Fruit fly (Drosophila melanogaster) whole organism, embryonic: ENCODE results near the gene PolA1.
A peak's percentile ranks its signal among the peaks of the same experiment; 100 is the strongest.

Experiments used
- Bgb ChIP-seq: fragments of 200-800 bp; sonication (Bioruptor generic); IDR thresholded peaks from 2 replicates; pipeline ENCODE4 v1.3.6; 2022; ENCODE audit warnings: missing biosample characterization, missing genetic modification characterization; ENCODE audit not compliant: partially characterized antibody
- CG11085 ChIP-seq: fragments of 200-800 bp; sonication (Bioruptor generic); IDR thresholded peaks from 2 replicates; pipeline ENCODE4 v1.3.6; 2022; ENCODE audit warnings: missing biosample characterization, missing genetic modification characterization
- CG12071 ChIP-seq: fragments of 200-800 bp; sonication (Bioruptor generic); optimal IDR thresholded peaks from 3 replicates; lab custom pipeline; 2018; ENCODE audit warnings: missing biosample characterization, mild to moderate bottlenecking, missing genetic modification characterization
- CG12236 ChIP-seq: fragments of 200-800 bp; sonication (Bioruptor generic); optimal IDR thresholded peaks from 2 replicates; lab custom pipeline; 2016; ENCODE audit warnings: missing biosample characterization, missing genetic modification characterization
- CG1233 ChIP-seq: fragments of 200-800 bp; sonication (Bioruptor generic); optimal IDR thresholded peaks from 4 replicates; lab custom pipeline; 2018; ENCODE audit warnings: missing biosample characterization, mild to moderate bottlenecking, missing genetic modification characterization
- CG14667 ChIP-seq: fragments of 200-800 bp; sonication (Bioruptor generic); IDR thresholded peaks from 2 replicates; pipeline ENCODE4 v1.3.6; 2022; ENCODE audit warnings: missing biosample characterization, missing genetic modification characterization
- CG14710 ChIP-seq: fragments of 200-800 bp; sonication (Bioruptor generic); optimal IDR thresholded peaks from 3 replicates; lab custom pipeline; 2019; ENCODE audit warnings: missing biosample characterization, mild to moderate bottlenecking, missing genetic modification characterization, moderate library complexity
- CG15011 ChIP-seq: fragments of 200-800 bp; sonication (Bioruptor generic); optimal IDR thresholded peaks from 3 replicates; lab custom pipeline; 2018; ENCODE audit warnings: missing biosample characterization, mild to moderate bottlenecking, missing genetic modification characterization
- CG1603 ChIP-seq: fragments of 200-800 bp; sonication (Bioruptor generic); optimal IDR thresholded peaks from 2 replicates; lab custom pipeline; 2019; ENCODE audit warnings: missing biosample characterization, mild to moderate bottlenecking, missing genetic modification characterization, moderate library complexity
- CG18011 ChIP-seq: fragments of 200-800 bp; sonication (Bioruptor generic); optimal IDR thresholded peaks from 2 replicates; lab custom pipeline; 2017; ENCODE audit warnings: missing biosample characterization, missing genetic modification characterization, mild to moderate bottlenecking, moderate library complexity, missing genotype
- CG18619 ChIP-seq: fragments of 200-800 bp; sonication (Bioruptor generic); optimal IDR thresholded peaks from 3 replicates; lab custom pipeline; 2017; ENCODE audit warnings: missing biosample characterization, mild to moderate bottlenecking, missing genetic modification characterization
- CG7357 ChIP-seq: fragments of 200-800 bp; sonication (Bioruptor generic); IDR thresholded peaks from 3 replicates; pipeline ENCODE4 v1.3.6; 2022; ENCODE audit warnings: missing biosample characterization, missing genetic modification characterization
- CG7928 ChIP-seq: fragments of 200-800 bp; sonication (Bioruptor generic); optimal IDR thresholded peaks from 2 replicates; lab custom pipeline; 2017; ENCODE audit warnings: missing biosample characterization, mild to moderate bottlenecking, missing genetic modification characterization
- CG8281 ChIP-seq: fragments of 200-800 bp; sonication (Bioruptor generic); optimal IDR thresholded peaks from 2 replicates; lab custom pipeline; 2018; ENCODE audit warnings: missing biosample characterization, mild to moderate bottlenecking, missing genetic modification characterization, moderate library complexity
- Camta ChIP-seq: fragments of 200-800 bp; sonication (Bioruptor generic); optimal IDR thresholded peaks from 2 replicates; lab custom pipeline; 2016; ENCODE audit warnings: missing biosample characterization, missing genetic modification characterization
- Deaf1 ChIP-seq: fragments of 200-800 bp; optimal IDR thresholded peaks from 3 replicates; lab custom pipeline; 2019; ENCODE audit warnings: missing biosample characterization, mild to moderate bottlenecking, missing genetic modification characterization, moderate library complexity
- Gug ChIP-seq: fragments of 200-800 bp; sonication (Bioruptor generic); IDR thresholded peaks from 4 replicates; pipeline ENCODE4 v1.3.6; 2022; ENCODE audit warnings: missing biosample characterization, missing genetic modification characterization
- HmgD ChIP-seq: fragments of 200-800 bp; sonication (Bioruptor generic); optimal IDR thresholded peaks from 3 replicates; lab custom pipeline; 2016; ENCODE audit warnings: missing biosample characterization, missing genetic modification characterization
- NFAT ChIP-seq: fragments of 200-800 bp; sonication (Bioruptor generic); IDR thresholded peaks from 2 replicates; pipeline ENCODE4 v1.3.6; 2022; ENCODE audit warnings: missing biosample characterization, missing genetic modification characterization
- PHDP ChIP-seq: fragments of 200-800 bp; sonication (Bioruptor generic); optimal IDR thresholded peaks from 3 replicates; lab custom pipeline; 2018; ENCODE audit warnings: missing biosample characterization, mild to moderate bottlenecking, missing genetic modification characterization, moderate library complexity
- Ravus ChIP-seq: fragments of 200-800 bp; sonication (Bioruptor generic); IDR thresholded peaks from 2 replicates; pipeline ENCODE4 v1.3.6; 2022; ENCODE audit warnings: missing biosample characterization, missing genetic modification characterization
- Rfx ChIP-seq: fragments of 200-800 bp; sonication (Bioruptor generic); IDR thresholded peaks from 2 replicates; pipeline ENCODE4 v1.3.6; 2022; ENCODE audit warnings: missing biosample characterization, missing genetic modification characterization
- Tbp ChIP-seq: fragments of >200 bp; optimal IDR thresholded peaks from 2 replicates; lab custom pipeline; 2018; ENCODE audit warnings: missing biosample characterization, missing genetic modification characterization
- Vsx1 ChIP-seq: fragments of 200-800 bp; sonication (Bioruptor generic); optimal IDR thresholded peaks from 2 replicates; lab custom pipeline; 2017; ENCODE audit warnings: missing biosample characterization, mild to moderate bottlenecking, missing genetic modification characterization, missing genetic modification reagents
- Xbp1 ChIP-seq: fragments of 200-800 bp; sonication (Bioruptor generic); optimal IDR thresholded peaks from 3 replicates; lab custom pipeline; 2016; ENCODE audit warnings: missing biosample characterization, mild to moderate bottlenecking, missing genetic modification characterization
- ac ChIP-seq: fragments of 200-800 bp; sonication (Bioruptor generic); optimal IDR thresholded peaks from 3 replicates; lab custom pipeline; 2017; ENCODE audit warnings: missing biosample characterization, mild to moderate bottlenecking, missing genetic modification characterization
- ash1 ChIP-seq: fragments of 200-800 bp; sonication (Bioruptor generic); optimal IDR thresholded peaks from 2 replicates; lab custom pipeline; 2018; ENCODE audit warnings: missing biosample characterization, mild to moderate bottlenecking, missing genetic modification characterization
- ci ChIP-seq: fragments of 200-800 bp; sonication (Bioruptor generic); IDR thresholded peaks from 3 replicates; pipeline ENCODE4 v1.3.6; 2022; ENCODE audit warnings: missing biosample characterization, missing genetic modification characterization
- crp ChIP-seq, 2 experiments: fragments of 200-800 bp; sonication (Bioruptor generic); optimal IDR thresholded peaks; 2 replicates in 1 of 2; 3 replicates in 1 of 2; lab custom pipeline; 2017; ENCODE audit warnings: missing biosample characterization in 2 of 2, missing genetic modification characterization in 2 of 2, mild to moderate bottlenecking in 1 of 2, moderate library complexity in 1 of 2
- da ChIP-seq: fragments of 200-800 bp; sonication (Bioruptor generic); optimal IDR thresholded peaks from 2 replicates; lab custom pipeline; 2016; ENCODE audit warnings: missing biosample characterization, missing genetic modification characterization
- dan ChIP-seq: fragments of 200-800 bp; sonication (Bioruptor generic); IDR thresholded peaks from 2 replicates; pipeline ENCODE4 v1.3.6; 2022; ENCODE audit warnings: missing biosample characterization, missing genetic modification characterization
- eyg ChIP-seq: fragments of 200-800 bp; sonication (Bioruptor generic); optimal IDR thresholded peaks from 3 replicates; lab custom pipeline; 2016; ENCODE audit warnings: missing biosample characterization, missing genetic modification characterization
- fd96Cb ChIP-seq: fragments of 200-800 bp; sonication (Bioruptor generic); optimal IDR thresholded peaks from 2 replicates; lab custom pipeline; 2018; ENCODE audit warnings: missing biosample characterization, mild to moderate bottlenecking, missing genetic modification characterization, moderate library complexity
- gem ChIP-seq: fragments of 200-800 bp; sonication (Bioruptor generic); optimal IDR thresholded peaks from 2 replicates; lab custom pipeline; 2019; ENCODE audit warnings: missing biosample characterization, mild to moderate bottlenecking, missing genetic modification characterization, moderate library complexity
- hb ChIP-seq: fragments of 200-800 bp; sonication (Bioruptor generic); IDR thresholded peaks from 3 replicates; pipeline ENCODE4 v1.3.6; 2022; ENCODE audit warnings: missing biosample characterization, missing genetic modification characterization; ENCODE audit not compliant: partially characterized antibody
- ind ChIP-seq: fragments of 200-800 bp; sonication (Bioruptor generic); optimal IDR thresholded peaks from 3 replicates; lab custom pipeline; 2016; ENCODE audit warnings: missing biosample characterization, missing genetic modification characterization
- klu ChIP-seq: fragments of 200-800 bp; sonication (Bioruptor generic); IDR thresholded peaks from 2 replicates; pipeline ENCODE4 v1.3.6; 2022; ENCODE audit warnings: missing biosample characterization, missing genetic modification characterization
- lola ChIP-seq, 3 experiments: fragments of >200 bp in 2 of 3; fragments of 200-800 bp in 1 of 3; sonication (Bioruptor generic) in 1 of 3; optimal IDR thresholded peaks; 2 replicates each; lab custom pipeline; 2017 to 2019; ENCODE audit warnings: missing biosample characterization in 3 of 3, missing genetic modification characterization in 3 of 3, mild to moderate bottlenecking in 1 of 3, moderate library complexity in 1 of 3
- nom ChIP-seq: fragments of 200-800 bp; sonication (Bioruptor generic); optimal IDR thresholded peaks from 2 replicates; lab custom pipeline; 2017; ENCODE audit warnings: missing biosample characterization, missing genetic modification characterization, mild to moderate bottlenecking, moderate library complexity, missing genetic modification reagents
- odd ChIP-seq: fragments of 200-800 bp; sonication (Bioruptor generic); optimal IDR thresholded peaks from 2 replicates; lab custom pipeline; 2017; ENCODE audit warnings: missing biosample characterization, mild to moderate bottlenecking, missing genetic modification characterization
- pb ChIP-seq: fragments of 200-800 bp; sonication (Bioruptor generic); optimal IDR thresholded peaks from 3 replicates; lab custom pipeline; 2016; ENCODE audit warnings: missing biosample characterization, missing genetic modification characterization
- pfk ChIP-seq: fragments of 200-800 bp; sonication (Bioruptor generic); optimal IDR thresholded peaks from 2 replicates; lab custom pipeline; 2018; ENCODE audit warnings: missing biosample characterization, mild to moderate bottlenecking, missing genetic modification characterization, moderate library complexity
- repo ChIP-seq: fragments of 200-800 bp; sonication (Bioruptor generic); optimal IDR thresholded peaks from 2 replicates; lab custom pipeline; 2016; ENCODE audit warnings: missing biosample characterization, missing genetic modification characterization
- row ChIP-seq: fragments of 200-800 bp; sonication (Bioruptor generic); IDR thresholded peaks from 3 replicates; pipeline ENCODE4 v1.3.6; 2022; ENCODE audit warnings: missing biosample characterization, missing genetic modification characterization
- sens-2 ChIP-seq: fragments of 200-800 bp; sonication (Bioruptor generic); IDR thresholded peaks from 2 replicates; pipeline ENCODE4 v1.3.6; 2022; ENCODE audit warnings: missing biosample characterization, missing genetic modification characterization
- sima ChIP-seq: fragments of 200-800 bp; sonication (Bioruptor generic); optimal IDR thresholded peaks from 2 replicates; lab custom pipeline; 2016; ENCODE audit warnings: missing biosample characterization, missing genetic modification characterization
- slbo ChIP-seq: fragments of 200-800 bp; sonication (Bioruptor generic); IDR thresholded peaks from 2 replicates; pipeline ENCODE4 v1.3.6; 2022; ENCODE audit warnings: missing biosample characterization, missing genetic modification characterization
- sqz ChIP-seq: fragments of 200-800 bp; sonication (Bioruptor generic); optimal IDR thresholded peaks from 3 replicates; lab custom pipeline; 2018; ENCODE audit warnings: missing biosample characterization, mild to moderate bottlenecking, missing genetic modification characterization

The PolA1 gene

dm6 chr3R:21656492-21657484, 14.8 kb downstream of the PolA1 start (continued):
- TF ChIP-seq Deaf1 (tag; lab: Kevin White, UChicago) (peak; percentile 44), lola (GFP tag; optimal IDR thresholded peaks at IDR 0.05; lab: Kevin White, UChicago) (peak in 1 of 3 experiments; percentile 15), Rfx (peak; percentile 49; the same call in 1 of the 2 replicates), row (GFP tag; lab: Robert Waterston, UW) (peak; percentile 67), dan (no peak), CG18011 (no peak), ac (GFP tag; lab: Kevin White, UChicago) (no peak), CG1233 (GFP tag; lab: Kevin White, UChicago) (peak; percentile 25), HmgD (GFP tag; lab: Kevin White, UChicago) (no peak), CG12071 (no peak), eyg (no peak), fd96Cb (peak; percentile 71), Ravus (GFP tag; lab: Robert Waterston, UW) (no peak; the same call in 1 of the 2 replicates), CG8281 (tag; lab: Kevin White, UChicago) (peak; percentile 51), ash1 (GFP tag; lab: Kevin White, UChicago) (no peak), pfk (GFP tag; lab: Kevin White, UChicago) (no peak), CG14667 (GFP tag; lab: Robert Waterston, UW) (no peak), Xbp1 (GFP tag; lab: Kevin White, UChicago) (peak; percentile 46), crp (GFP tag; optimal IDR thresholded peaks at IDR 0.05; lab: Kevin White, UChicago) (no peak), CG18619 (GFP tag; lab: Kevin White, UChicago) (peak; percentile 21), hb (no peak), odd (GFP tag; lab: Kevin White, UChicago) (peak; percentile 61), Bgb (GFP tag; lab: Robert Waterston, UW) (no peak), CG11085 (GFP tag; lab: Robert Waterston, UW) (no peak), Vsx1 (peak; percentile 43), CG12236 (GFP tag; lab: Kevin White, UChicago) (no peak), ci (peak; percentile 43), repo (GFP tag; lab: Kevin White, UChicago) (no peak), nom (GFP tag; lab: Kevin White, UChicago) (peak; percentile 31), CG7928 (GFP tag; lab: Kevin White, UChicago) (no peak), pb (GFP tag; lab: Kevin White, UChicago) (no peak), CG1603 (tag; lab: Kevin White, UChicago) (peak; percentile 15), NFAT (GFP tag; lab: Robert Waterston, UW) (no peak), CG15011 (peak; percentile 8), Gug (0 out of 4 replicates have a peak, but pooled peaks have one; percentile 1), Tbp (GFP tag; lab: Kevin White, UChicago) (no peak), klu (GFP tag; lab: Robert Waterston, UW) (no peak), Camta (GFP tag; lab: Kevin White, UChicago) (no peak), gem (tag; lab: Kevin White, UChicago) (peak; percentile 87), sqz (GFP tag; lab: Kevin White, UChicago) (peak; percentile 61), ind (peak; percentile 70), sens-2 (0 out of 2 replicates have a peak, but pooled peaks have one; percentile 31), PHDP (tag; lab: Kevin White, UChicago) (peak; percentile 64), da (GFP tag; lab: Kevin White, UChicago) (no peak), slbo (GFP tag; lab: Robert Waterston, UW) (peak; percentile 31; the same call in 1 of the 2 replicates), sima (GFP tag; lab: Kevin White, UChicago) (no peak), CG14710 (tag; lab: Kevin White, UChicago) (peak; percentile 38), CG7357 (GFP tag; lab: Robert Waterston, UW) (0 out of 3 replicates have a peak, but pooled peaks have one; percentile 38)
